Fruit fly (Drosophila melanogaster): ENCODE data around the gene fh.

DNA sequence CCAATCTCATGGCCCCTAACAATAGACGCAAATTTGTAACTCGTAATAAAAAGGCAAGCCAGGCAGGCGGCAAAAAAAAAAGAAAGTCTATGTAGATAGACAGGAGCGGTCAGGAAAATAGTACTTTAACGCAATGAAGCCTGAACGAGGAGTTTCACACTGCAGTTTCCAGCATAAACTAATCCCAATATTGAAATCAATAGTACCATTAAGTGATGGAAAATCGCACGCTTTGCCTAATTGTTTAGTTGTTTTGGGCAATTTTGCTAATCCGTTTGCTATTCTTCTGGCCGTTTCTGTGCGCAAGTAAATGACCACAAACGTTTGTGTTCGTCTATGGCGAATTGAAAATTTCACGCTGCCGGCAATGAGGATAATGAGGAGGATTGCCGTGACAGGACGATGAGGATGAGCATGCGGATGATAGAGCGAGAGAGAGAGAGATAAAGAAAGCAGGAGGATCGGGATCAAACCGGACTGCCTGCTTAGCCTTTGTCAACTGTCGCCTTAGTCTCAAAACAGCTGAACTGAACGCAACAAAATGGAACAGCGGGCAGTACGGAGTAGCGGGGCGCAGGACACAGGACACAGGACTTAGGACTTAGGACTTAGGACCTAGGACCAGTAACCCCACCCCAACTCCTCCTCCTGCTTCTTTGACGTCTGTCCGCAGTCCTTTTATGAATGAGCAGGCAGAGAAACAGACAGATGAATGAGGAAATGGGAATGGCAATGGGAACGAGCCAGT is 21.4 kb downstream of the fh start:
- TF ChIP-seq CG8478 (optimal IDR thresholded peaks at IDR 0.05) (no peak), psq (optimal IDR thresholded peaks at IDR 0.05) (no peak), pan (optimal IDR thresholded peaks at IDR 0.05) (no peak), Dll (optimal IDR thresholded peaks at IDR 0.05) (no peak), usp (GFP tag; optimal IDR thresholded peaks at IDR 0.05) (no peak), EcR (GFP tag; optimal IDR thresholded peaks at IDR 0.05) (no peak)
